Fruit fly (Drosophila melanogaster): ENCODE results near the gene mei-217.

mei-217 gene

DNA sequence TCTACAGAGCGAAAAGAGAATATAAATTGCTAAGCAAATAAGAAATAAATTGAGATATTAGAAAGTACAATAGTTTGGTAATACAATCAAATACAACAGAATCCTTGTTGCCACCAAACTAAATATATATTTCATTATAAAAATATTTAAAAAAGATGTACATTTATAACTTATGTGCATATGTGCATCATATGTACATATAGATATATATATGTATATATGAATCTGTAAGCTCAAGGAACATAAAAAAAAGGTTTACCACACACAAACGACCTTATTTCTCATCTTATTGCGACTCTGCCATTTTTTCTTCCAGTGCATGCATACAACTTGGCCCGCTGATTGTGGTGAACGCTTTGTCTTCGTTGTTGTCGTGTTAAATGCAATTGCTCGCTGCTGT is 29.5 kb downstream of the mei-217 start (continued):
- TF ChIP-seq eg (GFP tag; IDR thresholded peaks at IDR 0.05) = peak; percentile 49; the same call in 1 of the 3 replicates
- TF ChIP-seq ss (GFP tag; optimal IDR thresholded peaks at IDR 0.05) = peak; percentile 3 to 72
- TF ChIP-seq achi (GFP tag; optimal IDR thresholded peaks at IDR 0.05) = peak; percentile 79
- TF ChIP-seq esn (GFP tag; optimal IDR thresholded peaks at IDR 0.05) = peak; percentile 71
- no peak for TF ChIP-seq Ets21C (GFP tag; optimal IDR thresholded peaks at IDR 0.05)
- TF ChIP-seq Ets96B (tag; optimal IDR thresholded peaks at IDR 0.05) = peak; percentile 41
- TF ChIP-seq Gug (GFP tag; IDR thresholded peaks at IDR 0.05) = peak; percentile 42; the same call in 1 of the 2 replicates
- peak; percentile 83 for TF ChIP-seq CG32006 (GFP tag; optimal IDR thresholded peaks at IDR 0.05)
- TF ChIP-seq Blimp-1 (GFP tag; optimal IDR thresholded peaks at IDR 0.05) = peak; percentile 1
- TF ChIP-seq CG6808 (GFP tag; optimal IDR thresholded peaks at IDR 0.05) = peak; percentile 12
- peak; percentile 42 for TF ChIP-seq CG3032 (tag; optimal IDR thresholded peaks at IDR 0.05)
- TF ChIP-seq CG11762 (GFP tag; optimal IDR thresholded peaks at IDR 0.05; ENCODE audit: insufficient read depth) = peak; percentile 49
- TF ChIP-seq Lpt (GFP tag; optimal IDR thresholded peaks at IDR 0.05) = peak; percentile 61
- TF ChIP-seq Eip78C (GFP tag) = peak; percentile 87
- 0 out of 2 replicates have a peak, but pooled peaks have one; percentile 36 for TF ChIP-seq CG11294 (GFP tag; IDR thresholded peaks at IDR 0.05)
- peak; percentile 52 for TF ChIP-seq CG6163 (GFP tag; IDR thresholded peaks at IDR 0.05)
- peak; percentile 26 for TF ChIP-seq CG6276 (GFP tag; optimal IDR thresholded peaks at IDR 0.05)
- TF ChIP-seq topi (GFP tag; optimal IDR thresholded peaks at IDR 0.05) = peak; percentile 44
- peak; percentile 50 for TF ChIP-seq pdm3 (GFP tag; optimal IDR thresholded peaks at IDR 0.05)
- peak; percentile 69 for TF ChIP-seq svp (GFP tag)
- peak; percentile 35 for TF ChIP-seq Met (GFP tag; optimal IDR thresholded peaks at IDR 0.05)
- TF ChIP-seq CG6792 (GFP tag; optimal IDR thresholded peaks at IDR 0.05) = peak; percentile 79
- TF ChIP-seq fkh (GFP tag; optimal IDR thresholded peaks at IDR 0.05) = no peak
- TF ChIP-seq CG1621 (tag; optimal IDR thresholded peaks at IDR 0.05) = no peak
- peak; percentile 33 for TF ChIP-seq CG8319 (GFP tag; optimal IDR thresholded peaks at IDR 0.05)
- peak; percentile 15 for TF ChIP-seq Hr39 (GFP tag; optimal IDR thresholded peaks at IDR 0.05)
- peak; percentile 73 for TF ChIP-seq acj6 (GFP tag; optimal IDR thresholded peaks at IDR 0.05)
- peak in 1 of 2 experiments; percentile 55 for TF ChIP-seq salr (GFP tag; optimal IDR thresholded peaks at IDR 0.05)

dm6 chrX:17111958-17112953 is 30.5 kb downstream of the mei-217 start:
- TF ChIP-seq svp (GFP tag) = peak; percentile 17
- TF ChIP-seq ss (GFP tag; optimal IDR thresholded peaks at IDR 0.05) = peak in 1 of 2 experiments; percentile 15
- TF ChIP-seq CG10669 (GFP tag; optimal IDR thresholded peaks at IDR 0.05) = peak; percentile 21
- peak; percentile 64 for TF ChIP-seq Eip78C (GFP tag)
- no peak for TF ChIP-seq dsx (GFP tag; optimal IDR thresholded peaks at IDR 0.05; ENCODE audit: poor library complexity, severe bottlenecking)
- peak; percentile 6 for TF ChIP-seq Met (GFP tag; optimal IDR thresholded peaks at IDR 0.05)
- TF ChIP-seq pdm3 (GFP tag; optimal IDR thresholded peaks at IDR 0.05) = peak; percentile 55
- TF ChIP-seq CG8632 (GFP tag; optimal IDR thresholded peaks at IDR 0.05) = no peak
- TF ChIP-seq CG6808 (GFP tag; optimal IDR thresholded peaks at IDR 0.05) = peak; percentile 48
- peak; percentile 3 for TF ChIP-seq dac (GFP tag; optimal IDR thresholded peaks at IDR 0.05)
- TF ChIP-seq cyc (GFP tag; optimal IDR thresholded peaks at IDR 0.05) = peak; percentile 30
- peak; percentile 31 for TF ChIP-seq Hr39 (GFP tag; optimal IDR thresholded peaks at IDR 0.05)
- no peak for TF ChIP-seq Ets21C (GFP tag; optimal IDR thresholded peaks at IDR 0.05)
- TF ChIP-seq Sox15 (GFP tag; optimal IDR thresholded peaks at IDR 0.05) = peak; percentile 16
- TF ChIP-seq net (GFP tag; optimal IDR thresholded peaks at IDR 0.05) = peak; percentile 40
- TF ChIP-seq eg (GFP tag; IDR thresholded peaks at IDR 0.05) = 0 out of 3 replicates have a peak, but pooled peaks have one; percentile 14
- peak; percentile 37 for TF ChIP-seq Smox (GFP tag; optimal IDR thresholded peaks at IDR 0.05)
- TF ChIP-seq CG6163 (GFP tag; IDR thresholded peaks at IDR 0.05) = peak; percentile 37; the same call in 1 of the 3 replicates
- no peak for TF ChIP-seq CG6854 (GFP tag; optimal IDR thresholded peaks at IDR 0.05)
- peak; percentile 33 for TF ChIP-seq CG6276 (GFP tag; optimal IDR thresholded peaks at IDR 0.05)
- no peak for TF ChIP-seq Blimp-1 (GFP tag; optimal IDR thresholded peaks at IDR 0.05)
- peak; percentile 36 for TF ChIP-seq achi (GFP tag; optimal IDR thresholded peaks at IDR 0.05)
- TF ChIP-seq CG15336 (GFP tag; IDR thresholded peaks at IDR 0.05) = no peak; the same call in 1 of the 2 replicates
- peak; percentile 19 for TF ChIP-seq CG11902 (GFP tag; optimal IDR thresholded peaks at IDR 0.05)
- TF ChIP-seq CG4318 (GFP tag; optimal IDR thresholded peaks at IDR 0.05) = peak; percentile 63
- TF ChIP-seq esn (GFP tag; optimal IDR thresholded peaks at IDR 0.05) = peak; percentile 45
- no peak for TF ChIP-seq lz (GFP tag; optimal IDR thresholded peaks at IDR 0.05)
- TF ChIP-seq salr (GFP tag; optimal IDR thresholded peaks at IDR 0.05) = peak in 1 of 2 experiments; percentile 70
- TF ChIP-seq CG3919 (GFP tag; optimal IDR thresholded peaks at IDR 0.05) = peak; percentile 39
- peak; percentile 42 for TF ChIP-seq OdsH (GFP tag; optimal IDR thresholded peaks at IDR 0.05)
- no peak for TF ChIP-seq CG8319 (GFP tag; optimal IDR thresholded peaks at IDR 0.05)
- no peak for TF ChIP-seq Hr38 (GFP tag; optimal IDR thresholded peaks at IDR 0.05)
- TF ChIP-seq CG8119 (GFP tag; IDR thresholded peaks at IDR 0.05) = peak; percentile 35; the same call in 1 of the 3 replicates
